Worm (Caenorhabditis elegans): ENCODE data around the gene C52B9.8.
"Not testable (repeated sequence)": the region's sequence is repeated elsewhere in the genome, so short reads cannot be mapped to it uniquely, and the experiment has no call there.

DNA sequence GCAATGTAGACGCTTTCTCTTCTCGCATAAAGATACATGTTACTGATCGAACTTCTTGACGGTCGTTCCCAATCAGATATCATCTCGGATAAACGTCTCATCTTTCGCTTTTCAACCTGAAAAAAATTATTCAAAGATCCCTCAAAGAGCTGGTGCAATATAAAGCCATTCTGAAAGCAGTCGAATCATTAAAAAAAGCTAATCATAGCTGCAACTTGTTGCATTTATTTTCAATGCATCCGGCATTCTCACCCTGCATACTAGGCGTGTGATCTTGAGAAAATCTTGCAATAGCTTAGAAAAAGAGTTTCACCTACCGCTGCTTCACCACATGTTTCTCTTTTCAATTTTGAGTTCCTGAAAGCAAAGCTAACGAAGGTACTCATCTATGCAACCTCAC is 20.7 kb upstream of the C52B9.8 start, which contains the start of gene C24A8.6:
- TF ChIP-seq mep-1 (tag; optimal IDR thresholded peaks at IDR 0.05); nhr-76 (tag; optimal IDR thresholded peaks at IDR 0.05); nhr-77 (tag; optimal IDR thresholded peaks at IDR 0.05); T20F7.1 (GFP tag; optimal IDR thresholded peaks at IDR 0.05); zag-1 (tag; optimal IDR thresholded peaks at IDR 0.05); saeg-2 (GFP tag; IDR thresholded peaks at IDR 0.05); unc-62 (GFP tag; optimal IDR thresholded peaks at IDR 0.05 in 1 of 2); unc-62 (tag; optimal IDR thresholded peaks at IDR 0.05); unc-39 (tag; optimal IDR thresholded peaks at IDR 0.05); ama-1 (optimal IDR thresholded peaks at IDR 0.05); ceh-82 (tag; optimal IDR thresholded peaks at IDR 0.05); daf-16 (GFP tag; optimal IDR thresholded peaks at IDR 0.05); daf-16 (tag; optimal IDR thresholded peaks at IDR 0.05); R02D3.7 (tag; optimal IDR thresholded peaks at IDR 0.05): not testable (repeated sequence)

Measured in whole organism, L4 larva.